ENCODE assay signal across 1 worm cellular context in genomic region chrV:10043234-10043796, ce11.
TF ChIP-seq lines count a peak whose summit lies in the region.

Gene T06E8.8, plus strand, starts transcription at chrV:10043746.

TF ChIP-seq in whole organism, L1 larva, 84 proteins besides CTCF, POLR2A, EP300 and RAD21 (continued from another document):
- TF ChIP-seq nhr-12 (tag; optimal IDR thresholded peaks at IDR 0.05; lab: Kevin White, UChicago), result no peak
TF ChIP-seq in whole organism, L1 larva: peak in this region for 33.
